Fruit fly (Drosophila melanogaster): ENCODE data around the gene CG8745.

CG8745 gene

dm6 chr3L:13866780-13867179, at the start of gene CG8745:
CG8745 (minus strand) TSS chr3L:13866905.
- no peak for TF ChIP-seq CG17801 (GFP tag; optimal IDR thresholded peaks at IDR 0.05; ENCODE audit: partially characterized antibody)

- no peak for TF ChIP-seq CG17801 (GFP tag; optimal IDR thresholded peaks at IDR 0.05; ENCODE audit: partially characterized antibody)
Measured at dm6 chr3L:13914573-13914972, 47.9 kb upstream of the CG8745 start.

dm6 chr3L:13912777-13913176, 46.1 kb upstream of the CG8745 start:
- TF ChIP-seq CG17801 (GFP tag; optimal IDR thresholded peaks at IDR 0.05; ENCODE audit: partially characterized antibody), result no peak

- TF ChIP-seq CG17801 (GFP tag; optimal IDR thresholded peaks at IDR 0.05; ENCODE audit: partially characterized antibody), result no peak
Measured at dm6 chr3L:13911649-13912260, 45.0 kb upstream of the CG8745 start.

dm6 chr3L:13905515-13905914, 38.8 kb upstream of the CG8745 start:
- no peak for TF ChIP-seq CG17801 (GFP tag; optimal IDR thresholded peaks at IDR 0.05; ENCODE audit: partially characterized antibody)

dm6 chr3L:13904426-13904825, 37.7 kb upstream of the CG8745 start:
- TF ChIP-seq CG17801 (GFP tag; optimal IDR thresholded peaks at IDR 0.05; ENCODE audit: partially characterized antibody), result no peak

dm6 chr3L:13904021-13904325, 37.3 kb upstream of the CG8745 start:
- TF ChIP-seq CG17801 (GFP tag; optimal IDR thresholded peaks at IDR 0.05; ENCODE audit: partially characterized antibody), result no peak

- TF ChIP-seq CG17801 (GFP tag; optimal IDR thresholded peaks at IDR 0.05; ENCODE audit: partially characterized antibody), result no peak
Measured at dm6 chr3L:13903186-13904020, 36.7 kb upstream of the CG8745 start, which contains the start of gene dysc. dysc (minus strand) TSS chr3L:13903236.

dm6 chr3L:13900635-13901034, 33.9 kb upstream of the CG8745 start:
- TF ChIP-seq CG17801 (GFP tag; optimal IDR thresholded peaks at IDR 0.05; ENCODE audit: partially characterized antibody), result no peak

- no peak for TF ChIP-seq CG17801 (GFP tag; optimal IDR thresholded peaks at IDR 0.05; ENCODE audit: partially characterized antibody)
Measured at dm6 chr3L:13887092-13887491, 20.4 kb upstream of the CG8745 start.

- no peak for TF ChIP-seq CG17801 (GFP tag; optimal IDR thresholded peaks at IDR 0.05; ENCODE audit: partially characterized antibody)
Measured at dm6 chr3L:13884460-13885056, 17.9 kb upstream of the CG8745 start.

dm6 chr3L:13882532-13882931, 15.8 kb upstream of the CG8745 start:
- no peak for TF ChIP-seq CG17801 (GFP tag; optimal IDR thresholded peaks at IDR 0.05; ENCODE audit: partially characterized antibody)

dm6 chr3L:13881555-13881954, 14.8 kb upstream of the CG8745 start:
- no peak for TF ChIP-seq CG17801 (GFP tag; optimal IDR thresholded peaks at IDR 0.05; ENCODE audit: partially characterized antibody)

dm6 chr3L:13878729-13879128, 12.0 kb upstream of the CG8745 start, which contains the start of gene CG13737:
CG13737 (plus strand) TSS chr3L:13878994.
- no peak for TF ChIP-seq CG17801 (GFP tag; optimal IDR thresholded peaks at IDR 0.05; ENCODE audit: partially characterized antibody)

- no peak for TF ChIP-seq CG17801 (GFP tag; optimal IDR thresholded peaks at IDR 0.05; ENCODE audit: partially characterized antibody)
Measured at dm6 chr3L:13877904-13878303, 11.2 kb upstream of the CG8745 start.

- TF ChIP-seq CG17801 (GFP tag; optimal IDR thresholded peaks at IDR 0.05; ENCODE audit: partially characterized antibody), result no peak
Measured at dm6 chr3L:13876967-13877366, 10.3 kb upstream of the CG8745 start.

Data from ovary, adult (tissue).